Fruit fly (Drosophila melanogaster): Measurements from ENCODE around the gene CG42359.

Gene CG42359

dm6 chr3R:19163972-19164819 is 2.1 kb upstream of the CG42359 start, which contains the start of gene sqz (continued):
- TF ChIP-seq CG1233 (GFP tag; optimal IDR thresholded peaks at IDR 0.05) = peak; percentile 6
- TF ChIP-seq tio (GFP tag; optimal IDR thresholded peaks at IDR 0.05) = no peak
- TF ChIP-seq CG12744 (GFP tag; optimal IDR thresholded peaks at IDR 0.05) = no peak
- no peak for TF ChIP-seq CG18011 (GFP tag; optimal IDR thresholded peaks at IDR 0.05)
- TF ChIP-seq Six4 (GFP tag; optimal IDR thresholded peaks at IDR 0.05) = no peak
- peak; percentile 33 for TF ChIP-seq Asciz (GFP tag; optimal IDR thresholded peaks at IDR 0.05)
- TF ChIP-seq Atf-2 (GFP tag; optimal IDR thresholded peaks at IDR 0.05) = no peak
- TF ChIP-seq Stat92E (GFP tag; optimal IDR thresholded peaks at IDR 0.05) = no peak
- peak; percentile 60; the same call in 1 of the 3 replicates for TF ChIP-seq z (GFP tag; IDR thresholded peaks at IDR 0.05)
- TF ChIP-seq fru (optimal IDR thresholded peaks at IDR 0.05) = no peak
- no peak for TF ChIP-seq CG2875 (GFP tag; optimal IDR thresholded peaks at IDR 0.05)
- TF ChIP-seq CG6689 (GFP tag; IDR thresholded peaks at IDR 0.05) = no peak
- peak; percentile 45 for TF ChIP-seq Bgb (GFP tag; IDR thresholded peaks at IDR 0.05; ENCODE audit: partially characterized antibody)
- TF ChIP-seq eyg (GFP tag; optimal IDR thresholded peaks at IDR 0.05) = no peak
- no peak for TF ChIP-seq trh (GFP tag; optimal IDR thresholded peaks at IDR 0.05)
- peak; percentile 78 for TF ChIP-seq Med (GFP tag)
- TF ChIP-seq NC2β (GFP tag; optimal IDR thresholded peaks at IDR 0.05) = no peak
- TF ChIP-seq Oli (tag; optimal IDR thresholded peaks at IDR 0.05) = no peak
- peak; percentile 35; the same call in 1 of the 3 replicates for TF ChIP-seq Dbx (GFP tag; IDR thresholded peaks at IDR 0.05)
- TF ChIP-seq pb (GFP tag; optimal IDR thresholded peaks at IDR 0.05) = no peak
- no peak for TF ChIP-seq Vsx1 (GFP tag; optimal IDR thresholded peaks at IDR 0.05)
- no peak for TF ChIP-seq CG6791 (GFP tag; IDR thresholded peaks at IDR 0.05; ENCODE audit: partially characterized antibody)
- no peak for TF ChIP-seq Usf (GFP tag; optimal IDR thresholded peaks at IDR 0.05)
- TF ChIP-seq ro (GFP tag; IDR thresholded peaks at IDR 0.05) = no peak
- TF ChIP-seq sens-2 (GFP tag; IDR thresholded peaks at IDR 0.05) = no peak
- no peak for TF ChIP-seq maf-S (GFP tag; optimal IDR thresholded peaks at IDR 0.05)
- peak; percentile 68 for TF ChIP-seq abd-A (tag; optimal IDR thresholded peaks at IDR 0.05)
- no peak for TF ChIP-seq gem (tag; optimal IDR thresholded peaks at IDR 0.05)
- TF ChIP-seq ham (GFP tag; IDR thresholded peaks at IDR 0.05) = no peak
- no peak for TF ChIP-seq CG1602 (GFP tag; optimal IDR thresholded peaks at IDR 0.05)
- TF ChIP-seq PHDP (tag; optimal IDR thresholded peaks at IDR 0.05) = peak; percentile 18
- no peak for TF ChIP-seq MESR4 (GFP tag; optimal IDR thresholded peaks at IDR 0.05)
- peak; percentile 49 for TF ChIP-seq CG17385 (GFP tag; optimal IDR thresholded peaks at IDR 0.05)
- no peak; the same call in 1 of the 2 replicates for TF ChIP-seq wdn (GFP tag; IDR thresholded peaks at IDR 0.05)
- TF ChIP-seq Ets65A (GFP tag) = no peak
- no peak for TF ChIP-seq CG7745 (tag; optimal IDR thresholded peaks at IDR 0.05)
- TF ChIP-seq CG3726 (GFP tag; IDR thresholded peaks at IDR 0.05) = no peak
- no peak for TF ChIP-seq CG16815 (GFP tag; optimal IDR thresholded peaks at IDR 0.05)
- no peak for TF ChIP-seq CG7963 (GFP tag; IDR thresholded peaks at IDR 0.05; ENCODE audit: partially characterized antibody)
- peak; percentile 49 for TF ChIP-seq ewg (GFP tag; optimal IDR thresholded peaks at IDR 0.05)
- TF ChIP-seq CG3407 (GFP tag; optimal IDR thresholded peaks at IDR 0.05) = no peak
- TF ChIP-seq Awh (GFP tag; IDR thresholded peaks at IDR 0.05) = peak; percentile 57; the same call in 1 of the 2 replicates
- no peak for TF ChIP-seq Aef1 (GFP tag; IDR thresholded peaks at IDR 0.05)
- TF ChIP-seq CG30431 (GFP tag; optimal IDR thresholded peaks at IDR 0.05) = no peak
- peak; percentile 65 for TF ChIP-seq Atf6 (GFP tag; IDR thresholded peaks at IDR 0.05)
- TF ChIP-seq tx (GFP tag; optimal IDR thresholded peaks at IDR 0.05) = no peak
- TF ChIP-seq CG9797 (GFP tag; optimal IDR thresholded peaks at IDR 0.05) = no peak
- TF ChIP-seq Dp (GFP tag; optimal IDR thresholded peaks at IDR 0.05) = no peak
- peak; percentile 15 for TF ChIP-seq CG4707 (GFP tag; optimal IDR thresholded peaks at IDR 0.05)
- TF ChIP-seq CG10366 (GFP tag; IDR thresholded peaks at IDR 0.05) = no peak
